Fruit fly (Drosophila melanogaster): ENCODE results near the gene RpS5a.

The RpS5a gene

dm6 chrX:17108000-17108399 lies 40.1 kb downstream of the RpS5a start:
- TF ChIP-seq Dfd (GFP tag; optimal IDR thresholded peaks at IDR 0.05) = no peak
- TF ChIP-seq Hr83 (GFP tag; optimal IDR thresholded peaks at IDR 0.05; ENCODE audit: poor library complexity, severe bottlenecking) = no peak
- no peak for TF ChIP-seq Rel (GFP tag; optimal IDR thresholded peaks at IDR 0.05)
- TF ChIP-seq Rel (tag; optimal IDR thresholded peaks at IDR 0.05) = no peak
- TF ChIP-seq Mio (GFP tag; optimal IDR thresholded peaks at IDR 0.05) = no peak
- TF ChIP-seq br (GFP tag; optimal IDR thresholded peaks at IDR 0.05) = no peak
- TF ChIP-seq Hnf4 (GFP tag; optimal IDR thresholded peaks at IDR 0.05) = no peak
- no peak for TF ChIP-seq Sp1 (GFP tag; optimal IDR thresholded peaks at IDR 0.05)
- TF ChIP-seq brk (GFP tag; optimal IDR thresholded peaks at IDR 0.05) = no peak
- TF ChIP-seq Hr78 (GFP tag; optimal IDR thresholded peaks at IDR 0.05) = no peak
- no peak for TF ChIP-seq sv (GFP tag; optimal IDR thresholded peaks at IDR 0.05)
- no peak for TF ChIP-seq psq (GFP tag; optimal IDR thresholded peaks at IDR 0.05)
- no peak for TF ChIP-seq rgr (GFP tag; optimal IDR thresholded peaks at IDR 0.05)
- no peak for TF ChIP-seq dl (GFP tag; optimal IDR thresholded peaks at IDR 0.05; ENCODE audit: insufficient read depth in 1 of 2, partially characterized antibody in 2 of 2)
- no peak for TF ChIP-seq N (GFP tag; optimal IDR thresholded peaks at IDR 0.05)
- TF ChIP-seq Dif (GFP tag; optimal IDR thresholded peaks at IDR 0.05; ENCODE audit: partially characterized antibody) = no peak

DNA sequence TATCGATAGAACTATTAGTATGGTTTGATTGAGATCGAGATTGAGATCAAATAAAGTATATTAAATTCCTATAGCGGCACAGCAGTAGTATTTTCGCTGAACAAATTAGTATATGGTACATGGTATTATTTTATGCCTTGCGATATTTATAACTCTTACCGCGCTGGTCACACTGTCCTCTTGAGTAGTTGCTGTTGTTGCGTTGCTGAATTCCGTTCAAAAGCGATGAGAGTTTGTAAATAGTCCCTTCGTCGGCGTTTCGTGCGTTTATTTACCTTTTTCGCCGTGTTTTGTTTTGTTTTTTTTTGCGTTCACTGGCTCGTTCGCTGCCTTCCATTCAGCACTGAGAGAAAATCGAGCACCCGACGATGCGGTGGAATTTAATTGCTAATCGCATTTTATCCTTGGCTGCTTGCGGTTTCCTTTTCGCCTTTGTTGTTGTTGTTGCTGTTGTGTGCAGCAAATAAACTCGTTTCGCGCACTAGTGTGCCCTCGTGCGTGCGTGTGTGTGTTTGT lies 40.6 kb downstream of the RpS5a start, which contains the start of gene CG5004:
CG5004 (plus strand) TSS at position 182 of the 516 bp plus-strand sequence.
- TF ChIP-seq GATAd (GFP tag; optimal IDR thresholded peaks at IDR 0.05) (no peak), Hr78 (GFP tag; optimal IDR thresholded peaks at IDR 0.05) (no peak), Hnf4 (GFP tag; optimal IDR thresholded peaks at IDR 0.05) (no peak), tai (GFP tag; optimal IDR thresholded peaks at IDR 0.05) (no peak), usp (GFP tag; optimal IDR thresholded peaks at IDR 0.05) (no peak), sv (GFP tag; optimal IDR thresholded peaks at IDR 0.05) (no peak), OdsH (GFP tag; optimal IDR thresholded peaks at IDR 0.05) (peak; percentile 27), Sp1 (GFP tag; optimal IDR thresholded peaks at IDR 0.05) (peak; percentile 25), CG32264 (GFP tag; optimal IDR thresholded peaks at IDR 0.05) (no peak), dmrt93B (GFP tag; optimal IDR thresholded peaks at IDR 0.05) (no peak), jim (GFP tag; optimal IDR thresholded peaks at IDR 0.05) (no peak), Dfd (GFP tag; optimal IDR thresholded peaks at IDR 0.05) (no peak), lola (GFP tag; optimal IDR thresholded peaks at IDR 0.05) (no peak), Jra (GFP tag; optimal IDR thresholded peaks at IDR 0.05) (peak; percentile 11), Hr83 (GFP tag; optimal IDR thresholded peaks at IDR 0.05; ENCODE audit: poor library complexity, severe bottlenecking) (no peak), br (GFP tag; optimal IDR thresholded peaks at IDR 0.05) (no peak), foxo (GFP tag; optimal IDR thresholded peaks at IDR 0.05) (no peak), rgr (GFP tag; optimal IDR thresholded peaks at IDR 0.05) (peak; percentile 6), Mio (GFP tag; optimal IDR thresholded peaks at IDR 0.05) (no peak), h (GFP tag; optimal IDR thresholded peaks at IDR 0.05) (no peak), woc (GFP tag; optimal IDR thresholded peaks at IDR 0.05) (no peak), sage (GFP tag; optimal IDR thresholded peaks at IDR 0.05) (no peak), brk (GFP tag; optimal IDR thresholded peaks at IDR 0.05) (peak; percentile 12), psq (GFP tag; optimal IDR thresholded peaks at IDR 0.05) (no peak), Dif (GFP tag; optimal IDR thresholded peaks at IDR 0.05; ENCODE audit: partially characterized antibody) (no peak), Abd-B (GFP tag; optimal IDR thresholded peaks at IDR 0.05) (no peak), CG9705 (GFP tag; optimal IDR thresholded peaks at IDR 0.05) (no peak), HLH106 (tag; optimal IDR thresholded peaks at IDR 0.05) (no peak), fru (GFP tag; optimal IDR thresholded peaks at IDR 0.05) (peak; percentile 8)

- no peak for TF ChIP-seq lola (GFP tag; optimal IDR thresholded peaks at IDR 0.05)
- TF ChIP-seq GATAd (GFP tag; optimal IDR thresholded peaks at IDR 0.05) = no peak
- TF ChIP-seq h (GFP tag; optimal IDR thresholded peaks at IDR 0.05) = no peak
- no peak for TF ChIP-seq sage (GFP tag; optimal IDR thresholded peaks at IDR 0.05)
- TF ChIP-seq dsf (GFP tag; optimal IDR thresholded peaks at IDR 0.05; ENCODE audit: borderline replicate concordance) = no peak
- no peak for TF ChIP-seq Jra (GFP tag; optimal IDR thresholded peaks at IDR 0.05)
Measured at dm6 chrX:17106153-17106700, 41.8 kb downstream of the RpS5a start.

DNA sequence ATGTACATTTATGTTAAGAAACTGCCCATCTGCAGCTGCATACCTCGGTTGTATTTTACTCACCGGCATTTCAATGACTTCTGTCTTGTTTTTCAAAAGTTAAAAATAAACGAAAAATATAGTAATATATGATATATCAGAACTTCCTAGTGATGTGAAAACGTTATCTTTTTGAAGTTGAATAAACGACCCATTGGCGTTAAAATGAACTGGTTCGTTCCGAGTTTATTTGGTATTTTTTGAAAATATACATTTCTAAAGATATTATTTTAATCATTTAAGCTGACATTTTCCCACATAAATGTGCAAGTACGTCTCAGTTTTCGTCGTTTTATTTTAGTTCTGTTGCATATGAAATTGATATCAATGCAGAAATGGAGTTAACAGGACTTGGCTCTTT lies 42.4 kb downstream of the RpS5a start, which contains the start of gene Arpc3B:
Arpc3B (minus strand) TSS at position 146 of the 400 bp plus-strand sequence.
- no peak for TF ChIP-seq pan (optimal IDR thresholded peaks at IDR 0.05)
- TF ChIP-seq sv (GFP tag; optimal IDR thresholded peaks at IDR 0.05) = no peak
- TF ChIP-seq dsf (GFP tag; optimal IDR thresholded peaks at IDR 0.05; ENCODE audit: borderline replicate concordance) = no peak
- TF ChIP-seq Abd-B (GFP tag; optimal IDR thresholded peaks at IDR 0.05) = no peak
- TF ChIP-seq Mio (GFP tag; optimal IDR thresholded peaks at IDR 0.05) = no peak
- TF ChIP-seq Rel (GFP tag; optimal IDR thresholded peaks at IDR 0.05) = no peak
- TF ChIP-seq Rel (tag; optimal IDR thresholded peaks at IDR 0.05) = no peak
- TF ChIP-seq dl (GFP tag; optimal IDR thresholded peaks at IDR 0.05; ENCODE audit: insufficient read depth in 1 of 2, partially characterized antibody in 2 of 2) = no peak
- no peak for TF ChIP-seq GATAd (GFP tag; optimal IDR thresholded peaks at IDR 0.05)
- TF ChIP-seq Hr83 (GFP tag; optimal IDR thresholded peaks at IDR 0.05; ENCODE audit: poor library complexity, severe bottlenecking) = no peak
- no peak for TF ChIP-seq ey (GFP tag; optimal IDR thresholded peaks at IDR 0.05)
- no peak for TF ChIP-seq Dif (GFP tag; optimal IDR thresholded peaks at IDR 0.05; ENCODE audit: partially characterized antibody)
- TF ChIP-seq Jra (GFP tag; optimal IDR thresholded peaks at IDR 0.05) = no peak
- no peak for TF ChIP-seq br (GFP tag; optimal IDR thresholded peaks at IDR 0.05)
- TF ChIP-seq Myc (optimal IDR thresholded peaks at IDR 0.05) = no peak
- TF ChIP-seq Hr78 (GFP tag; optimal IDR thresholded peaks at IDR 0.05) = no peak
- no peak for TF ChIP-seq brk (GFP tag; optimal IDR thresholded peaks at IDR 0.05)
- TF ChIP-seq Dfd (GFP tag; optimal IDR thresholded peaks at IDR 0.05) = no peak
- no peak for TF ChIP-seq h (GFP tag; optimal IDR thresholded peaks at IDR 0.05)
- no peak for TF ChIP-seq Hnf4 (GFP tag; optimal IDR thresholded peaks at IDR 0.05)
